Fruit fly (Drosophila melanogaster): ENCODE data around the gene Boh2.

The Boh2 gene

DNA sequence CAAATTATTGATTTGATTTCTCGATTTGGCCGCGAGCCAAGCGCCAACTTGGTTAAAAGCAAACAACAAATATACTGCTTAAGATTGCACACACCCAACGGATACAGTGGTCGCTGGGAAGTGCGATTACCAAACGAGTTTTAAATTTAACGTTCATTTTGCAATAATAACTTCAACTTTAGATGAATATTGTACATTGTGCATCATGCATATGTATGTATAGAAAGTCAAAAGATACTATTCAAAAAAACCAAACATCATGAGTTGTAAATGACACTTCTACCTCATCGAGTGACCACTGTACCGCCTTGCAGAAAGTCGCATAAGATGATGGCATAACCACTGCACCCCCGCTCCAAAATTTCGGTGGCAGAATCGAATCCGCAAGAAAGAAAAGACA, 42.0 kb downstream of the Boh2 start (continued):
- peak; percentile 56 for TF ChIP-seq Met (GFP tag; optimal IDR thresholded peaks at IDR 0.05)
- no peak for TF ChIP-seq Gug (GFP tag; IDR thresholded peaks at IDR 0.05)
- TF ChIP-seq spab (GFP tag; optimal IDR thresholded peaks at IDR 0.05): peak; percentile 20
- peak; percentile 66 for TF ChIP-seq Eip78C (GFP tag)
- TF ChIP-seq eg (GFP tag; IDR thresholded peaks at IDR 0.05): peak; percentile 58; the same call in 1 of the 3 replicates
- peak; percentile 80 for TF ChIP-seq svp (GFP tag)
- TF ChIP-seq fd59A (GFP tag; optimal IDR thresholded peaks at IDR 0.05): no peak
- no peak for TF ChIP-seq net (GFP tag; optimal IDR thresholded peaks at IDR 0.05)
- TF ChIP-seq Blimp-1 (GFP tag; optimal IDR thresholded peaks at IDR 0.05): peak; percentile 8
- peak; percentile 58 for TF ChIP-seq topi (GFP tag; optimal IDR thresholded peaks at IDR 0.05)
- peak; percentile 68 for TF ChIP-seq lz (GFP tag; optimal IDR thresholded peaks at IDR 0.05)
- no peak for TF ChIP-seq Eip93F (GFP tag; optimal IDR thresholded peaks at IDR 0.05)
- TF ChIP-seq cyc (GFP tag; optimal IDR thresholded peaks at IDR 0.05): peak; percentile 35
- no peak for TF ChIP-seq Hr38 (GFP tag; optimal IDR thresholded peaks at IDR 0.05)
- TF ChIP-seq CG3032 (tag; optimal IDR thresholded peaks at IDR 0.05): peak; percentile 10
- TF ChIP-seq Eip75B (GFP tag; optimal IDR thresholded peaks at IDR 0.05): peak; percentile 34
- peak; percentile 56 for TF ChIP-seq CG8119 (GFP tag; IDR thresholded peaks at IDR 0.05)
- no peak for TF ChIP-seq dsx (GFP tag; optimal IDR thresholded peaks at IDR 0.05; ENCODE audit: poor library complexity, severe bottlenecking)
- TF ChIP-seq acj6 (GFP tag; optimal IDR thresholded peaks at IDR 0.05): peak; percentile 52
- no peak for TF ChIP-seq ss (GFP tag; optimal IDR thresholded peaks at IDR 0.05)
- peak; percentile 49 for TF ChIP-seq CG15336 (GFP tag; IDR thresholded peaks at IDR 0.05)

- TF ChIP-seq esn (GFP tag; optimal IDR thresholded peaks at IDR 0.05) (no peak), fd59A (GFP tag; optimal IDR thresholded peaks at IDR 0.05) (no peak), Lpt (GFP tag; optimal IDR thresholded peaks at IDR 0.05) (no peak), dsx (GFP tag; optimal IDR thresholded peaks at IDR 0.05; ENCODE audit: poor library complexity, severe bottlenecking) (peak; percentile 5), CG8319 (GFP tag; optimal IDR thresholded peaks at IDR 0.05) (no peak), dac (GFP tag; optimal IDR thresholded peaks at IDR 0.05) (no peak), pdm3 (GFP tag; optimal IDR thresholded peaks at IDR 0.05) (peak; percentile 11), Eip78C (GFP tag) (peak; percentile 45), ss (GFP tag; optimal IDR thresholded peaks at IDR 0.05) (peak in 1 of 2 experiments; percentile 42), net (GFP tag; optimal IDR thresholded peaks at IDR 0.05) (peak; percentile 14), Sox102F (GFP tag; optimal IDR thresholded peaks at IDR 0.05) (no peak), Blimp-1 (GFP tag; optimal IDR thresholded peaks at IDR 0.05) (no peak), acj6 (GFP tag; optimal IDR thresholded peaks at IDR 0.05) (peak; percentile 43), CG7368 (GFP tag; optimal IDR thresholded peaks at IDR 0.05) (no peak), CG16779 (tag; optimal IDR thresholded peaks at IDR 0.05) (peak; percentile 23), salr (GFP tag; optimal IDR thresholded peaks at IDR 0.05) (peak in 1 of 2 experiments; percentile 4), CG6854 (GFP tag; optimal IDR thresholded peaks at IDR 0.05) (peak; percentile 44), fd85E (GFP tag; optimal IDR thresholded peaks at IDR 0.05) (no peak), achi (GFP tag; optimal IDR thresholded peaks at IDR 0.05) (peak; percentile 13), CG9139 (GFP tag; optimal IDR thresholded peaks at IDR 0.05) (peak; percentile 24), cyc (GFP tag; optimal IDR thresholded peaks at IDR 0.05) (no peak), Hr38 (GFP tag; optimal IDR thresholded peaks at IDR 0.05) (no peak), eg (GFP tag; IDR thresholded peaks at IDR 0.05) (peak; percentile 17; the same call in 1 of the 3 replicates), CG11762 (GFP tag; optimal IDR thresholded peaks at IDR 0.05; ENCODE audit: insufficient read depth) (no peak), CG8632 (GFP tag; optimal IDR thresholded peaks at IDR 0.05) (peak; percentile 38), CG6792 (GFP tag; optimal IDR thresholded peaks at IDR 0.05) (no peak), CG34406 (GFP tag; optimal IDR thresholded peaks at IDR 0.05) (peak; percentile 8), Eip75B (GFP tag; optimal IDR thresholded peaks at IDR 0.05) (peak; percentile 18), Hr39 (GFP tag; optimal IDR thresholded peaks at IDR 0.05) (no peak), Ets96B (tag; optimal IDR thresholded peaks at IDR 0.05) (no peak), svp (GFP tag) (no peak), vri (GFP tag; optimal IDR thresholded peaks at IDR 0.05) (no peak), Gug (GFP tag; IDR thresholded peaks at IDR 0.05) (no peak), CG15336 (GFP tag; IDR thresholded peaks at IDR 0.05) (peak; percentile 20; the same call in 1 of the 2 replicates), CG3032 (tag; optimal IDR thresholded peaks at IDR 0.05) (no peak)
These were observed 42.5 kb downstream of the Boh2 start for dm6 chr2L:11221296-11221698.
